Worm (Caenorhabditis elegans): Measurements from ENCODE around the gene D2096.10.

D2096.10 gene

DNA sequence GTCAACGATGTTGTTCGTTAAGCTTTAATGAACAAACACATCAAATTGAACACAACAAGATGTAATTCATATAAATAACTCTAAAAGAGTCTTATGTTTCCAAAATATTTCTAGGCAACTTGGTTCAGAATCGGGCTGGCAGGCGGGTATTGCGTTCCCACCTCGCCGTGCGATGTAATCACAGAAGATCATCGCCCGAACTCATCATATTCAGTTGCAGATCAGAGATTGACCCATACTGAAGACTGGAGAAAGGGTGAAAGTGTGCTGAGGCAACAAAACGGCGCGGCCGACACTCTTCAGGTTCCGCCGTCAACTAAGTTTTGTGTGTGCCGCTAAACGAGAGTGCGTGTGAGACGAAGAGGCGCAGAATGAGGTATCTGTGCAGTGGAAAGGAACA, 39.5 kb upstream of the D2096.10 start (continued):
- no peak for TF ChIP-seq F26F4.8 (GFP tag; conservative IDR thresholded peaks at IDR 0.05)
- TF ChIP-seq F37D6.2 (tag; optimal IDR thresholded peaks at IDR 0.05) = peak; percentile 60
- peak; percentile 38 for TF ChIP-seq jun-1 (tag; optimal IDR thresholded peaks at IDR 0.05)
- TF ChIP-seq lin-15B (tag; optimal IDR thresholded peaks at IDR 0.05) = no peak
- TF ChIP-seq spr-1 (tag; optimal IDR thresholded peaks at IDR 0.05) = peak; percentile 94
- no peak for TF ChIP-seq daf-19 (GFP tag; conservative IDR thresholded peaks at IDR 0.05)
- TF ChIP-seq spr-3 (GFP tag; optimal IDR thresholded peaks at IDR 0.05) = peak; percentile 73
- TF ChIP-seq Y5F2A.4 (GFP tag; optimal IDR thresholded peaks at IDR 0.05) = no peak
- peak; percentile 73; the same call in 1 of the 2 replicates for TF ChIP-seq mdt-29 (GFP tag; IDR thresholded peaks at IDR 0.05)
- TF ChIP-seq F10B5.3 (tag; optimal IDR thresholded peaks at IDR 0.05) = peak; percentile 86
- peak; percentile 67 for TF ChIP-seq php-3 (GFP tag; IDR thresholded peaks at IDR 0.05)
- peak; percentile 69 for TF ChIP-seq nhr-11 (tag; optimal IDR thresholded peaks at IDR 0.05)
- TF ChIP-seq saeg-2 (GFP tag; IDR thresholded peaks at IDR 0.05) = peak; percentile 85; the same call in 1 of the 2 replicates
- TF ChIP-seq R02D3.7 (tag; optimal IDR thresholded peaks at IDR 0.05) = no peak
- TF ChIP-seq nhr-48 (tag; optimal IDR thresholded peaks at IDR 0.05) = peak; percentile 78
- TF ChIP-seq nhr-42 (GFP tag; IDR thresholded peaks at IDR 0.05) = no peak; the same call in none of the 2 replicates
- no peak for TF ChIP-seq daf-8 (GFP tag; IDR thresholded peaks at IDR 0.05)
- no peak for TF ChIP-seq zag-1 (tag; optimal IDR thresholded peaks at IDR 0.05)
- no peak for TF ChIP-seq ceh-62 (tag; optimal IDR thresholded peaks at IDR 0.05)
- peak; percentile 83 for TF ChIP-seq Y48G9A.11 (GFP tag; IDR thresholded peaks at IDR 0.05)
- no peak for TF ChIP-seq sdz-12 (GFP tag; optimal IDR thresholded peaks at IDR 0.05)
- TF ChIP-seq aha-1 (tag) = peak; percentile 73
- peak; percentile 90 for TF ChIP-seq unc-130 (GFP tag; optimal IDR thresholded peaks at IDR 0.05)
- TF ChIP-seq dpl-1 (GFP tag; optimal IDR thresholded peaks at IDR 0.05) = peak; percentile 55
- no peak for TF ChIP-seq lin-39 (tag; optimal IDR thresholded peaks at IDR 0.05)
- peak; percentile 59; the same call in 1 of the 2 replicates for TF ChIP-seq dmd-9 (GFP tag; IDR thresholded peaks at IDR 0.05)
- TF ChIP-seq lin-29 (GFP tag; IDR thresholded peaks at IDR 0.05) = no peak
- TF ChIP-seq D1046.2 (GFP tag; IDR thresholded peaks at IDR 0.05) = no peak
- TF ChIP-seq zip-11 (GFP tag; IDR thresholded peaks at IDR 0.05) = no peak
- TF ChIP-seq tra-1 (GFP tag; IDR thresholded peaks at IDR 0.05) = peak; percentile 59
- peak; percentile 41 for TF ChIP-seq zfp-2 (tag; optimal IDR thresholded peaks at IDR 0.05)
- no peak for TF ChIP-seq T26A8.4 (GFP tag; IDR thresholded peaks at IDR 0.05)
- 0 out of 2 replicates have a peak, but pooled peaks have one; percentile 21 for TF ChIP-seq tag-97 (GFP tag; IDR thresholded peaks at IDR 0.05)
- no peak for TF ChIP-seq F44E2.7 (GFP tag; IDR thresholded peaks at IDR 0.05)
- TF ChIP-seq egl-43 (GFP tag; IDR thresholded peaks at IDR 0.05) = no peak; the same call in 1 of the 2 replicates
- TF ChIP-seq pha-4 (GFP tag; IDR thresholded peaks at IDR 0.05) = peak; percentile 78
- no peak for TF ChIP-seq pha-4 (tag; optimal IDR thresholded peaks at IDR 0.05)
- no peak for TF ChIP-seq nhr-76 (tag; optimal IDR thresholded peaks at IDR 0.05)
- TF ChIP-seq unc-62 (GFP tag; optimal IDR thresholded peaks at IDR 0.05 in 1 of 2) = peak in 1 of 2 experiments; percentile 79
- no peak for TF ChIP-seq unc-62 (tag; optimal IDR thresholded peaks at IDR 0.05)
- peak; percentile 11 to 25 for TF ChIP-seq mdl-1 (tag; optimal IDR thresholded peaks at IDR 0.05)
- TF ChIP-seq ZK337.2 (GFP tag; IDR thresholded peaks at IDR 0.05) = no peak
- peak; percentile 88 for TF ChIP-seq nhr-28 (tag; optimal IDR thresholded peaks at IDR 0.05)
- 0 out of 2 replicates have a peak, but pooled peaks have one; percentile 52 for TF ChIP-seq Y105C5A.15 (GFP tag; IDR thresholded peaks at IDR 0.05)
- peak; percentile 85 for TF ChIP-seq rbr-2 (tag; optimal IDR thresholded peaks at IDR 0.05)
- no peak for TF ChIP-seq nhr-237 (tag; optimal IDR thresholded peaks at IDR 0.05)
- peak; percentile 79 for TF ChIP-seq dve-1 (tag; optimal IDR thresholded peaks at IDR 0.05; ENCODE audit: insufficient read depth)
- TF ChIP-seq fos-1 (tag; optimal IDR thresholded peaks at IDR 0.05) = no peak
- TF ChIP-seq nhr-10 (tag; optimal IDR thresholded peaks at IDR 0.05) = peak; percentile 38
- TF ChIP-seq lim-7 (GFP tag; IDR thresholded peaks at IDR 0.05) = peak; percentile 68
- TF ChIP-seq lin-13 (GFP tag; optimal IDR thresholded peaks at IDR 0.05) = peak; percentile 78
- TF ChIP-seq hif-1 (tag; optimal IDR thresholded peaks at IDR 0.05) = peak; percentile 26 to 60
- peak; percentile 62; the same call in 1 of the 2 replicates for TF ChIP-seq Y75B8A.6 (GFP tag; IDR thresholded peaks at IDR 0.05)

Measured in whole organism, L4 larva.